Worm (Caenorhabditis elegans) whole organism, early embryonic: ENCODE data around the gene Y43F8C.5.

Experiments used
- B0310.2 ChIP-seq: sonication (generic microtip); optimal IDR thresholded peaks from 2 replicates; lab custom pipeline; 2016; ENCODE audit warnings: mild to moderate bottlenecking, missing genetic modification characterization, missing compliant biosample characterization
- F13C5.2 ChIP-seq: sonication (generic microtip); optimal IDR thresholded peaks from 2 replicates; lab custom pipeline; 2017; ENCODE audit warnings: mild to moderate bottlenecking, missing genetic modification characterization, inconsistent platforms, missing compliant biosample characterization
- aly-1 ChIP-seq: sonication (generic microtip); optimal IDR thresholded peaks from 2 replicates; lab custom pipeline; 2016; ENCODE audit warnings: missing genetic modification characterization, missing compliant biosample characterization
- ama-1 ChIP-seq: fragments of 150-350 bp; optimal IDR thresholded peaks from 2 replicates; lab custom pipeline; 2014
- ceh-13 ChIP-seq: fragments of 200-800 bp; sonication (Bioruptor generic); optimal IDR thresholded peaks from 2 replicates; lab custom pipeline; 2018; ENCODE audit warnings: mild to moderate bottlenecking, missing genetic modification characterization, missing compliant biosample characterization
- ceh-36 ChIP-seq: sonication (generic microtip); optimal IDR thresholded peaks from 2 replicates; lab custom pipeline; 2016; ENCODE audit warnings: missing genetic modification characterization, inconsistent platforms, missing compliant biosample characterization
- flt-1 ChIP-seq: fragments of 200-800 bp; sonication (Bioruptor generic); IDR thresholded peaks from 2 replicates; pipeline ENCODE4 v1.3.6; 2022; ENCODE audit warnings: missing genetic modification characterization, missing compliant biosample characterization
- hmbx-1 ChIP-seq: sonication (generic microtip); optimal IDR thresholded peaks from 2 replicates; lab custom pipeline; 2016; ENCODE audit warnings: mild to moderate bottlenecking, missing genetic modification characterization, missing compliant biosample characterization
- hmg-4 ChIP-seq: fragments of 200-800 bp; sonication (Bioruptor generic); optimal IDR thresholded peaks from 2 replicates; lab custom pipeline; 2018; ENCODE audit warnings: mild to moderate bottlenecking, missing genetic modification characterization, missing compliant biosample characterization
- hnd-1 ChIP-seq: sonication (generic microtip); optimal IDR thresholded peaks from 2 replicates; lab custom pipeline; 2016; ENCODE audit warnings: missing genetic modification characterization, missing compliant biosample characterization
- scrt-1 ChIP-seq: fragments of 200-800 bp; sonication (Bioruptor generic); IDR thresholded peaks from 2 replicates; pipeline ENCODE4 v1.3.6; 2022; ENCODE audit warnings: missing genetic modification characterization, missing compliant biosample characterization
- sea-1 ChIP-seq: fragments of 200-800 bp; sonication (Bioruptor generic); conservative IDR thresholded peaks from 2 replicates; pipeline ENCODE4 v1.3.6; 2022; ENCODE audit warnings: missing genetic modification characterization, missing compliant biosample characterization
- tbx-11 ChIP-seq: fragments of 200-800 bp; sonication (Bioruptor generic); IDR thresholded peaks from 2 replicates; pipeline ENCODE4 v1.3.6; 2022; ENCODE audit warnings: missing genetic modification characterization, missing compliant biosample characterization
- tbx-37 ChIP-seq: fragments of 200-800 bp; sonication (Bioruptor generic); conservative IDR thresholded peaks from 2 replicates; pipeline ENCODE4 v1.3.6; 2022; ENCODE audit warnings: missing genetic modification reagents, missing genetic modification characterization, missing compliant biosample characterization
- tra-4 ChIP-seq: sonication (generic microtip); optimal IDR thresholded peaks from 2 replicates; lab custom pipeline; 2017; ENCODE audit warnings: missing genetic modification characterization, missing compliant biosample characterization

Gene Y43F8C.5

DNA sequence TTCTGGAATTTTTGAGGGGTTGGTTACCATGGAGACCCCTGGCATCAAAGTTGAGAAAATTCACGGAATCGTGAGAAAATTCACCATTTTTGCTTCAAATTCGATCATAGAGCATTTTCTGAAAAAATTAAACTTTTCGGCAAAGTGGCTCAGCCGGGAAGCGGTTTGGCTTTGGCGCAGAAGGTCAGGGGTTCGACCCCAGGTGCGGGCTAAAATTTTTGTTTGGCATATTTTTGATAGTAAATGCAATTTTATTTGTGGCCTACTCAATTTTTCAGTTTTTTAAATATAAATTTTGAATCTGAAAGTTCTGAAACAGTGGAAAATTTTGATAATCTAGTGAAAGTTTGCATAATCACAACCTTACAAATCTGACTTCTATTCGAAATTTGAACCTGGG, 33.4 kb downstream of the Y43F8C.5 start:
- TF ChIP-seq ceh-13 (GFP tag; lab: Kevin White, UChicago) (no peak), B0310.2 (tag; lab: Kevin White, UChicago) (no peak), flt-1 (GFP tag; lab: Robert Waterston, UW) (no peak)

DNA sequence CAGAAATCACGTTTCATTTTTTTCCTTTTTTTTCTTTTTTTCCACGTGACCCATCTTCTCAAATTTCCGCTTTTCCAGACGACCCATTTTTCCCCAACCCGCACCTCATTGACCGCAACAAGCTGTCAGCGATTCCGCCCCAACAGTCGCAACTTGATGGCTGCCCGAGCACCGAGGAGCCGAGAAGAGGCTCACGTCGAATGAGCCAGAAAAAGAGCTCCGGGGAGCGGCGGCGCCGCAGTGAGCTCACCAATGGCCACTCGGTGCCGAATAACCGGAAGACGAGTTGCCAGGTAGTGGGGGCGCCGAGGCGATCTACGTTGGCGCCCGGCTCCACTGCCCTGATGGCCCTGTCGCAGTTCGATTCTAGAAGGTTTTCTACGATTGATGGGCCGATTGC, 41.6 kb downstream of the Y43F8C.5 start:
- no peak for TF ChIP-seq F13C5.2 (tag; lab: Kevin White, UChicago)
- TF ChIP-seq hmbx-1 (tag; lab: Kevin White, UChicago), result no peak
- TF ChIP-seq hnd-1 (tag; lab: Kevin White, UChicago), result no peak
- TF ChIP-seq tra-4 (tag; lab: Kevin White, UChicago), result no peak
- TF ChIP-seq sea-1, result no peak
- TF ChIP-seq ama-1 (lab: Kevin White, UChicago), result no peak
- TF ChIP-seq scrt-1 (GFP tag; lab: Robert Waterston, UW), result no peak
- TF ChIP-seq flt-1 (GFP tag; lab: Robert Waterston, UW), result no peak
- TF ChIP-seq tbx-11 (GFP tag; lab: Robert Waterston, UW), result no peak
- TF ChIP-seq tbx-37 (GFP tag; lab: Robert Waterston, UW), result no peak
- no peak for TF ChIP-seq aly-1 (tag; lab: Kevin White, UChicago)
- no peak for TF ChIP-seq hmg-4 (GFP tag; lab: Kevin White, UChicago)

DNA sequence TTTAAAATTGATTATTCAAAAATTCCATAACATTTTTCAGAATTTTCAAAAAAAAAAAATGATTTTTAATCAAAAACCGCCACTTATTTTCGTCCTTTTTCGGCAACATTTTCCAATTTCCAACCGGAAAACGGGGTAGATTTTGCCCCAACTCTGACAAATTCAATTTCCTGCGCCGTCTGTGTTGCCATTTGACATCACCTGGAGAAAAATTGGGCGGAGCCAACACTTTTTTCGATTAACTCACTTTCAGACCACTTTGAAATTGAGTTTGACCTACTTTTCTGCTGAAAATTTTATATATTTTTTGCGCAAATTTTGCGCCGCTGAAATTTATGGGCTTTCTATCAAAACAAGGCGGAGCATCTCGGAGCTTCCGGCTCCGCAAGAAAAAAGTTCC, 50.2 kb downstream of the Y43F8C.5 start:
- TF ChIP-seq ceh-36 (tag; lab: Kevin White, UChicago), result no peak
- TF ChIP-seq ceh-13 (GFP tag; lab: Kevin White, UChicago), result no peak
